Fruit fly (Drosophila melanogaster) whole organism, embryonic: ENCODE results near the gene AstA-R1.

Experiments
- Asciz ChIP-seq: fragments of 200-800 bp; sonication (Bioruptor generic); optimal IDR thresholded peaks from 2 replicates; lab custom pipeline; 2017; ENCODE audit warnings: missing biosample characterization, mild to moderate bottlenecking, missing genetic modification characterization, missing genetic modification reagents
- Blimp-1 ChIP-seq: fragments of 200-800 bp; sonication (Bioruptor generic); optimal IDR thresholded peaks from 3 replicates; lab custom pipeline; 2018; ENCODE audit warnings: missing biosample characterization, missing genetic modification characterization, mild to moderate bottlenecking, moderate library complexity, missing genetic modification reagents
- CG10366 ChIP-seq: fragments of 200-800 bp; sonication (Bioruptor generic); IDR thresholded peaks from 2 replicates; pipeline ENCODE4 v1.3.6; 2022; ENCODE audit warnings: missing biosample characterization, missing genetic modification characterization
- CG11696 ChIP-seq: fragments of 200-800 bp; sonication (Bioruptor generic); IDR thresholded peaks from 2 replicates; pipeline ENCODE4 v1.3.6; 2022; ENCODE audit warnings: missing biosample characterization, missing genetic modification characterization
- CG12219 ChIP-seq: fragments of 200-800 bp; sonication (Bioruptor generic); optimal IDR thresholded peaks from 3 replicates; lab custom pipeline; 2018; ENCODE audit warnings: missing biosample characterization, mild to moderate bottlenecking, missing genetic modification characterization
- CG13894 ChIP-seq: fragments of 200-800 bp; sonication (Bioruptor generic); optimal IDR thresholded peaks from 3 replicates; lab custom pipeline; 2018; ENCODE audit warnings: missing biosample characterization, mild to moderate bottlenecking, missing genetic modification characterization, moderate library complexity
- CG14014 ChIP-seq: fragments of 200-800 bp; sonication (Bioruptor generic); IDR thresholded peaks from 2 replicates; pipeline ENCODE4 v1.3.6; 2022; ENCODE audit warnings: missing biosample characterization, missing genetic modification characterization
- CG15479 ChIP-seq: fragments of 200-800 bp; sonication (Bioruptor generic); optimal IDR thresholded peaks from 3 replicates; lab custom pipeline; 2019; ENCODE audit warnings: missing biosample characterization, mild to moderate bottlenecking, missing genetic modification characterization, moderate library complexity
- CG15514 ChIP-seq: fragments of 200-800 bp; sonication (Bioruptor generic); optimal IDR thresholded peaks from 3 replicates; lab custom pipeline; 2017; ENCODE audit warnings: missing biosample characterization, missing genetic modification characterization, mild to moderate bottlenecking, moderate library complexity, missing genetic modification reagents
- CG17328 ChIP-seq: fragments of 200-800 bp; sonication (Bioruptor generic); IDR thresholded peaks from 2 replicates; pipeline ENCODE4 v1.3.6; 2022; ENCODE audit warnings: missing biosample characterization, missing genetic modification characterization
- CG17359 ChIP-seq: fragments of 200-800 bp; sonication (Bioruptor generic); optimal IDR thresholded peaks from 3 replicates; lab custom pipeline; 2018; ENCODE audit warnings: missing biosample characterization, mild to moderate bottlenecking, missing genetic modification characterization, moderate library complexity
- CG2120 ChIP-seq: fragments of 200-800 bp; sonication (Bioruptor generic); optimal IDR thresholded peaks from 3 replicates; lab custom pipeline; 2016; ENCODE audit warnings: missing biosample characterization, missing genetic modification characterization
- CG2202 ChIP-seq: fragments of 200-800 bp; sonication (Bioruptor generic); optimal IDR thresholded peaks from 2 replicates; lab custom pipeline; 2018; ENCODE audit warnings: missing biosample characterization, mild to moderate bottlenecking, missing genetic modification characterization
- CG30020 ChIP-seq: fragments of 200-800 bp; optimal IDR thresholded peaks from 2 replicates; lab custom pipeline; 2019; ENCODE audit warnings: missing biosample characterization, mild to moderate bottlenecking, missing genetic modification characterization, moderate library complexity
- CG4820 ChIP-seq: fragments of 200-800 bp; sonication (Bioruptor generic); optimal IDR thresholded peaks from 3 replicates; lab custom pipeline; 2016; ENCODE audit warnings: missing biosample characterization, missing genetic modification characterization
- CG6654 ChIP-seq: fragments of 200-800 bp; sonication (Bioruptor generic); optimal IDR thresholded peaks from 2 replicates; lab custom pipeline; 2017; ENCODE audit warnings: missing biosample characterization, mild to moderate bottlenecking, missing genetic modification characterization
- CG8924 ChIP-seq: fragments of 200-800 bp; optimal IDR thresholded peaks from 3 replicates; lab custom pipeline; 2019; ENCODE audit warnings: missing biosample characterization, mild to moderate bottlenecking, missing genetic modification characterization, moderate library complexity
- CG9437 ChIP-seq: fragments of 200-800 bp; sonication (Bioruptor generic); optimal IDR thresholded peaks from 2 replicates; lab custom pipeline; 2018; ENCODE audit warnings: missing biosample characterization, mild to moderate bottlenecking, missing genetic modification characterization
- CG9727 ChIP-seq: fragments of 200-800 bp; sonication (Bioruptor generic); optimal IDR thresholded peaks from 3 replicates; lab custom pipeline; 2017; ENCODE audit warnings: missing biosample characterization, mild to moderate bottlenecking, missing genetic modification characterization
- D19A ChIP-seq: fragments of 200-800 bp; optimal IDR thresholded peaks from 3 replicates; lab custom pipeline; 2019; ENCODE audit warnings: missing biosample characterization, mild to moderate bottlenecking, missing genetic modification characterization, moderate library complexity
- Gug ChIP-seq: fragments of 200-800 bp; sonication (Bioruptor generic); IDR thresholded peaks from 4 replicates; pipeline ENCODE4 v1.3.6; 2022; ENCODE audit warnings: missing biosample characterization, missing genetic modification characterization
- HLH54F ChIP-seq: fragments of 200-800 bp; sonication (Bioruptor generic); optimal IDR thresholded peaks from 3 replicates; lab custom pipeline; 2016; ENCODE audit warnings: missing biosample characterization, missing genetic modification characterization
- Max ChIP-seq: fragments of 200-800 bp; sonication (Bioruptor generic); optimal IDR thresholded peaks from 2 replicates; lab custom pipeline; 2016; ENCODE audit warnings: missing biosample characterization, mild to moderate bottlenecking, missing genetic modification characterization
- Med ChIP-seq: fragments of 200-800 bp; sonication (Bioruptor generic); peaks from one replicate; lab custom pipeline; 2016; ENCODE audit warnings: missing biosample characterization, missing genetic modification characterization, mild to moderate bottlenecking, inconsistent platforms, moderate library complexity
- NC2β ChIP-seq: fragments of 200-800 bp; sonication (Bioruptor generic); optimal IDR thresholded peaks from 2 replicates; lab custom pipeline; 2016; ENCODE audit warnings: missing biosample characterization, missing genetic modification characterization
- Nf-YA ChIP-seq: fragments of 200-800 bp; sonication (Bioruptor generic); IDR thresholded peaks from 2 replicates; pipeline ENCODE4 v1.3.6; 2022; ENCODE audit warnings: missing biosample characterization, missing genetic modification characterization
- NfI ChIP-seq: fragments of 200-800 bp; sonication (Bioruptor generic); optimal IDR thresholded peaks from 3 replicates; lab custom pipeline; 2018; ENCODE audit warnings: missing biosample characterization, mild to moderate bottlenecking, missing genetic modification characterization, moderate library complexity
- Ptx1 ChIP-seq: fragments of 200-800 bp; sonication (Bioruptor generic); IDR thresholded peaks from 2 replicates; pipeline ENCODE4 v1.3.6; 2022; ENCODE audit warnings: missing biosample characterization, missing genetic modification characterization
- Ravus ChIP-seq: fragments of 200-800 bp; sonication (Bioruptor generic); IDR thresholded peaks from 2 replicates; pipeline ENCODE4 v1.3.6; 2022; ENCODE audit warnings: missing biosample characterization, missing genetic modification characterization
- Sox102F ChIP-seq: fragments of 200-800 bp; sonication (Bioruptor generic); optimal IDR thresholded peaks from 2 replicates; lab custom pipeline; 2018; ENCODE audit warnings: missing biosample characterization, mild to moderate bottlenecking, missing genetic modification characterization, moderate library complexity
- abd-A ChIP-seq: fragments of 200-800 bp; sonication (Bioruptor generic); optimal IDR thresholded peaks from 3 replicates; lab custom pipeline; 2019; ENCODE audit warnings: missing biosample characterization, mild to moderate bottlenecking, missing genetic modification characterization, moderate library complexity
- ap ChIP-seq: fragments of 200-800 bp; sonication (Bioruptor generic); IDR thresholded peaks from 2 replicates; pipeline ENCODE4 v1.3.6; 2022; ENCODE audit warnings: missing biosample characterization, missing genetic modification characterization
- ara ChIP-seq: fragments of 200-800 bp; sonication (Bioruptor generic); IDR thresholded peaks from 2 replicates; pipeline ENCODE4 v1.3.6; 2022; ENCODE audit warnings: missing biosample characterization, missing genetic modification characterization
- az2 ChIP-seq: fragments of 200-800 bp; sonication (Bioruptor generic); optimal IDR thresholded peaks from 3 replicates; lab custom pipeline; 2016; ENCODE audit warnings: missing biosample characterization, missing genetic modification characterization
- cg ChIP-seq: fragments of 200-800 bp; sonication (Bioruptor generic); optimal IDR thresholded peaks from 3 replicates; lab custom pipeline; 2019; ENCODE audit warnings: missing biosample characterization, mild to moderate bottlenecking, missing genetic modification characterization, moderate library complexity
- emc ChIP-seq: fragments of 200-800 bp; sonication (Bioruptor generic); optimal IDR thresholded peaks from 2 replicates; lab custom pipeline; 2016; ENCODE audit warnings: missing biosample characterization, missing genetic modification characterization
- eyg ChIP-seq: fragments of 200-800 bp; sonication (Bioruptor generic); optimal IDR thresholded peaks from 3 replicates; lab custom pipeline; 2016; ENCODE audit warnings: missing biosample characterization, missing genetic modification characterization
- fd3F ChIP-seq: fragments of 200-800 bp; sonication (Bioruptor generic); optimal IDR thresholded peaks from 2 replicates; lab custom pipeline; 2018; ENCODE audit warnings: missing biosample characterization, mild to moderate bottlenecking, missing genetic modification characterization, moderate library complexity
- gcm ChIP-seq: fragments of 200-800 bp; sonication (Bioruptor generic); optimal IDR thresholded peaks from 2 replicates; lab custom pipeline; 2019; ENCODE audit warnings: missing biosample characterization, mild to moderate bottlenecking, missing genetic modification characterization, moderate library complexity
- jumu ChIP-seq: fragments of 200-800 bp; sonication (Bioruptor generic); optimal IDR thresholded peaks from 3 replicates; lab custom pipeline; 2016; ENCODE audit warnings: missing biosample characterization, missing genetic modification characterization
- pan ChIP-seq, 4 experiments: fragments of >200 bp in 3 of 4; fragments of 200-800 bp in 1 of 4; sonication (Bioruptor generic) in 1 of 4; optimal IDR thresholded peaks in 3 of 4; IDR thresholded peaks in 1 of 4; 2 replicates each; pipeline versions ENCODE4 v1.3.6 to Lab custom; 2017 to 2022; ENCODE audit warnings: missing biosample characterization in 2 of 4, missing genetic modification characterization in 2 of 4, mixed read lengths in 1 of 4
- peb ChIP-seq: fragments of 200-800 bp; sonication (Bioruptor generic); IDR thresholded peaks from 2 replicates; pipeline ENCODE4 v1.3.6; 2022; ENCODE audit warnings: missing biosample characterization, missing genetic modification characterization
- phol ChIP-seq: fragments of 200-800 bp; sonication (Bioruptor generic); optimal IDR thresholded peaks from 3 replicates; lab custom pipeline; 2018; ENCODE audit warnings: missing biosample characterization, mild to moderate bottlenecking, missing genetic modification characterization, moderate library complexity
- row ChIP-seq: fragments of 200-800 bp; sonication (Bioruptor generic); IDR thresholded peaks from 3 replicates; pipeline ENCODE4 v1.3.6; 2022; ENCODE audit warnings: missing biosample characterization, missing genetic modification characterization
- salm ChIP-seq: fragments of 200-800 bp; sonication (Bioruptor generic); optimal IDR thresholded peaks from 2 replicates; lab custom pipeline; 2018; ENCODE audit warnings: missing biosample characterization, mild to moderate bottlenecking, missing genetic modification characterization
- sens ChIP-seq: fragments of 200-800 bp; sonication (Bioruptor generic); peaks from one replicate; lab custom pipeline; 2016; ENCODE audit warnings: missing biosample characterization, missing genetic modification characterization
- sisA ChIP-seq: fragments of 200-800 bp; sonication (Bioruptor generic); IDR thresholded peaks from 2 replicates; pipeline ENCODE4 v1.3.6; 2022; ENCODE audit warnings: missing biosample characterization, missing genetic modification characterization
- tap ChIP-seq: fragments of 200-800 bp; optimal IDR thresholded peaks from 3 replicates; lab custom pipeline; 2019; ENCODE audit warnings: missing biosample characterization, mild to moderate bottlenecking, missing genetic modification characterization, moderate library complexity
- trem ChIP-seq: fragments of 200-800 bp; optimal IDR thresholded peaks from 3 replicates; lab custom pipeline; 2019; ENCODE audit warnings: missing biosample characterization, mild to moderate bottlenecking, missing genetic modification characterization, moderate library complexity
- unpg ChIP-seq: fragments of 200-800 bp; sonication (Bioruptor generic); optimal IDR thresholded peaks from 3 replicates; lab custom pipeline; 2018; ENCODE audit warnings: missing biosample characterization, mild to moderate bottlenecking, missing genetic modification characterization, moderate library complexity

AstA-R1 gene

DNA sequence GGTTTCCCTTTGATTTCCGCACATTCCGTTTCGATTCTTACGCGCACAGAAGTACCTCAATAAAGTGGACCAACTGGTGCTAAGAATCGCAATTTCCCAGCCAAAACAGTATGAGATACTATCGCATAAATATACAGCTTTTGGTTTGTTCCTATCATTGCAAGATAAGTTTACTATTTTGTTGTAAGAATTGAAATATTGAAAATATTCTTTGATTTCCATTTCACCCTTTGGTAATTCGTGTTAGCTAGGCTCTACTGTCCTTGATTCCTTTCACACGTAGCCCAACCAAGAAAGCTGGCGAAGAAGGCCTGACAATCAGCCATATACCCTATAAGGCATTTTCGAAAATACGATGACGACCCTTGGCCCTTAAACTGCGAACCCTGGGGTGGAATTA, 116.3 kb downstream of the AstA-R1 start (continued):
- TF ChIP-seq unpg (GFP tag; lab: Kevin White, UChicago) (peak; percentile 54), emc (GFP tag; lab: Kevin White, UChicago) (no peak), CG2120 (peak; percentile 46), fd3F (no peak), HLH54F (GFP tag; lab: Kevin White, UChicago) (peak; percentile 20), D19A (tag; lab: Kevin White, UChicago) (peak; percentile 67), eyg (GFP tag; lab: Kevin White, UChicago) (no peak), CG11696 (0 out of 2 replicates have a peak, but pooled peaks have one; percentile 18), CG13894 (tag; lab: Kevin White, UChicago) (peak; percentile 66), Asciz (no peak), CG2202 (tag; lab: Kevin White, UChicago) (peak; percentile 31), ara (GFP tag; lab: Robert Waterston, UW) (0 out of 2 replicates have a peak, but pooled peaks have one; percentile 35), NfI (peak; percentile 40), Ptx1 (GFP tag; lab: Robert Waterston, UW) (peak; percentile 53; the same call in 1 of the 2 replicates), CG9437 (peak; percentile 8), CG4820 (GFP tag; lab: Kevin White, UChicago) (peak; percentile 46), gcm (peak; percentile 7), CG17328 (GFP tag; lab: Robert Waterston, UW) (peak; percentile 31; the same call in 1 of the 2 replicates), jumu (GFP tag; lab: Kevin White, UChicago) (peak; percentile 22), pan (optimal IDR thresholded peaks at IDR 0.05; lab: Kevin White, UChicago) (no peak), pan (GFP tag; optimal IDR thresholded peaks at IDR 0.05 in 1 of 2, IDR thresholded peaks at IDR 0.05 in 1 of 2) (peak in 1 of 2 experiments; percentile 48), CG6654 (GFP tag; lab: Kevin White, UChicago) (no peak), Sox102F (peak; percentile 53), sisA (GFP tag; lab: Robert Waterston, UW) (peak; percentile 51), Gug (GFP tag; lab: Robert Waterston, UW) (peak; percentile 33; the same call in 1 of the 4 replicates), Blimp-1 (peak; percentile 53), az2 (GFP tag; lab: Kevin White, UChicago) (peak; percentile 16), peb (GFP tag; lab: Robert Waterston, UW) (peak; percentile 18; the same call in 1 of the 2 replicates), Max (peak; percentile 2), Nf-YA (GFP tag; lab: Robert Waterston, UW) (no peak), CG8924 (tag; lab: Kevin White, UChicago) (peak; percentile 34), phol (tag; lab: Kevin White, UChicago) (peak; percentile 61), abd-A (tag; lab: Kevin White, UChicago) (peak; percentile 11), CG15514 (peak; percentile 29), tap (tag; lab: Kevin White, UChicago) (peak; percentile 19), CG17359 (tag; lab: Kevin White, UChicago) (peak; percentile 57), Ravus (GFP tag; lab: Robert Waterston, UW) (no peak), NC2β (GFP tag; lab: Kevin White, UChicago) (peak; percentile 15), ap (no peak), trem (tag; lab: Kevin White, UChicago) (peak; percentile 18), CG9727 (GFP tag; lab: Kevin White, UChicago) (peak; percentile 40), Med (GFP tag; lab: Kevin White, UChicago) (peak; percentile 87), row (GFP tag; lab: Robert Waterston, UW) (peak; percentile 83), CG15479 (GFP tag; lab: Kevin White, UChicago) (no peak), CG30020 (tag; lab: Kevin White, UChicago) (no peak), CG10366 (peak; percentile 34; the same call in 1 of the 2 replicates), salm (tag; lab: Kevin White, UChicago) (no peak), CG12219 (GFP tag; lab: Kevin White, UChicago) (peak; percentile 41), cg (GFP tag; lab: Kevin White, UChicago) (no peak), sens (GFP tag; lab: Kevin White, UChicago) (peak; percentile 93), CG14014 (GFP tag; lab: Robert Waterston, UW) (0 out of 2 replicates have a peak, but pooled peaks have one; percentile 21)
